Worm (Caenorhabditis elegans) whole organism, L4/young adult: ENCODE data around the gene ZK945.8.

Experiments
- dao-5 ChIP-seq: sonication (generic microtip); optimal IDR thresholded peaks from 2 replicates; lab custom pipeline; 2016; ENCODE audit warnings: missing genotype, missing genetic modification characterization, moderate library complexity, missing compliant biosample characterization
- him-1 ChIP-seq: sonication (generic microtip); optimal IDR thresholded peaks from 2 replicates; lab custom pipeline; 2016; ENCODE audit warnings: missing genotype, missing genetic modification reagents, missing genetic modification characterization, missing compliant biosample characterization

DNA sequence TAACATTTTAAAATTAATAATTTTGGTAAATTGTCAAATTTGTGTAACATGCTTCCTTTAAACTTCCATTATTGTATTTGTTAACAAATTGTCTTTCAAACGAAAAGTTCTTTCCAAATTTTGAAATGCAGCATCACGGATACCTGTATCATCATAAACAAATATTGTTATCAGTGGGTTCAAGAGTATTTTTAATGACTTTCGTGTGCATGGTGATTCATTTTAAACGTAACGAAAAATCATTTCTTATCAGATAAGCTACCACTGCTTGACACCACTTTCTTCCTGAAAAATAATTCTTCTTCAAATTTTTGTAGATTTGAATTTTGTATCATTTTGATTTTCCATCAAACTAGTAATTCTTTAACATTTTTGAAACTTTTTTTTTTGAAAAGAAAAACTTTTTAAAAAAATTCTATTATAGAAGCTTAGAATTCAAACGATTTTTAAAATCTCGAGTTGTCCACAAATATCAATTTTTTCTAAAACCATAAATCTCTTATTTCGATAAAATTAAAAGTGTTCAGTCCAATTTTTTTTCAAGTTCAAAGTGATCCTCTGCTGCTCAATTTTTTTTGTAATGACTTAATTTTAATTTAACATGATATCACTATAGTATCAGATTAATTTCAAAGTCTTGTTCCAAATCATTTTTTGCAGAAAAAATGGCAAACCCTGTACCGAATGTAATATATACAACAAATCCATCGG is 26.0 kb downstream of the ZK945.8 start, which contains the start of gene F27E5.9:
- TF ChIP-seq him-1 (no peak), dao-5 (tag; lab: Kevin White, UChicago) (no peak)
